Fruit fly (Drosophila melanogaster) whole organism, adult: Measurements from ENCODE around the gene betaTub97EF.

ENCODE experiments used
- ovo ChIP-seq: fragments of 200-800 bp; sonication (Bioruptor generic); optimal IDR thresholded peaks from 2 replicates; lab custom pipeline; 2016; ENCODE audit warnings: missing biosample characterization, missing genetic modification characterization
- pad ChIP-seq: fragments of 200-800 bp; sonication (Bioruptor generic); optimal IDR thresholded peaks from 3 replicates; lab custom pipeline; 2017; ENCODE audit warnings: missing biosample characterization, missing genetic modification characterization, mild to moderate bottlenecking, moderate library complexity, missing genetic modification reagents
- toe ChIP-seq: fragments of 200-800 bp; sonication (Bioruptor generic); optimal IDR thresholded peaks from 2 replicates; lab custom pipeline; 2016; ENCODE audit warnings: missing biosample characterization, missing genetic modification characterization

DNA sequence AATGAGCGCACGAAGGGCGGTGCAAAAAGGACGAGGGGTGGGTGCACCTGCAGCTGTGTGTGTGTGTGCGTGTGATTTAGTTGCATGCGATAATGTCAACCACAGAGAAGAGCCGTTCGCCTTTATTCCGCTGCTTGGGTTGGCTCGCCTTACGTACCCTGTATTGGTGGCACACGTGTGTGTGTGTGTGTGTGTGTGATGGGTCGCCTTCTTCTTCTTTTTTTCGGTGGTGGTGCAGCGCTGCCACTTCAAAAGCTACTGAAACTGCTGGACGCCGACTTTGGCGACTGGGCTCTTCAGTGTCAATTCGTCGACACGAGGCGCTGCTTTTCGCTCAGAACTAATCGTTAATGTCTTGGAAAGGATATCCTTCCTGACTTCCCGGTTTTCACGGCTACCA lies 38.1 kb upstream of the betaTub97EF start, which contains the start of gene trv:
- TF ChIP-seq pad (GFP tag; lab: Kevin White, UChicago) (no peak), toe (no peak), ovo (no peak)
